Worm (Caenorhabditis elegans) whole organism, L1 larva: ENCODE results near the gene tre-4.
A peak's percentile ranks its signal among the peaks of the same experiment; 100 is the strongest.

ENCODE experiments used
- C16A3.4 ChIP-seq: fragments of 150-350 bp; optimal IDR thresholded peaks from 2 replicates; lab custom pipeline; 2014; ENCODE audit warnings: missing biosample characterization, missing genetic modification characterization
- C34B4.2 ChIP-seq: sonication (generic microtip); optimal IDR thresholded peaks from 2 replicates; lab custom pipeline; 2017; ENCODE audit warnings: mild to moderate bottlenecking, missing genetic modification characterization, missing compliant biosample characterization
- ceh-63 ChIP-seq: fragments of 200-800 bp; sonication (Bioruptor generic); optimal IDR thresholded peaks from 2 replicates; lab custom pipeline; 2018; ENCODE audit warnings: mild to moderate bottlenecking, missing genetic modification characterization, missing compliant biosample characterization
- ceh-8 ChIP-seq: fragments of 200-800 bp; sonication (Bioruptor generic); optimal IDR thresholded peaks from 2 replicates; lab custom pipeline; 2018; ENCODE audit warnings: mild to moderate bottlenecking, missing genetic modification characterization, moderate library complexity, missing compliant biosample characterization
- ceh-82 ChIP-seq, 3 experiments: fragments of 150-350 bp in 1 of 3; sonication (generic microtip) in 2 of 3; optimal IDR thresholded peaks; 2 replicates each; lab custom pipeline; 2014 to 2017; ENCODE audit warnings: missing biosample characterization in 3 of 3, missing genetic modification characterization in 3 of 3
- ceh-88 ChIP-seq: fragments of 200-800 bp; sonication (Bioruptor generic); IDR thresholded peaks from 2 replicates; pipeline ENCODE4 v1.3.6; 2022; ENCODE audit warnings: missing genetic modification characterization, missing compliant biosample characterization
- ceh-90 ChIP-seq: sonication (generic microtip); optimal IDR thresholded peaks from 2 replicates; lab custom pipeline; 2016; ENCODE audit warnings: missing genetic modification characterization, missing compliant biosample characterization
- ces-1 ChIP-seq: fragments of 150-350 bp; optimal IDR thresholded peaks from 2 replicates; lab custom pipeline; 2014; ENCODE audit warnings: missing biosample characterization, missing genetic modification reagents, missing genetic modification characterization
- efl-3 ChIP-seq: fragments of 200-800 bp; sonication (Bioruptor generic); optimal IDR thresholded peaks from 2 replicates; lab custom pipeline; 2018; ENCODE audit warnings: mild to moderate bottlenecking, missing genetic modification characterization, missing compliant biosample characterization
- ets-5 ChIP-seq: fragments of 200-800 bp; sonication (Bioruptor generic); IDR thresholded peaks from 2 replicates; pipeline ENCODE4 v1.3.6; 2022; ENCODE audit warnings: missing genetic modification characterization, missing compliant biosample characterization
- fkh-4 ChIP-seq: sonication (generic microtip); optimal IDR thresholded peaks from 2 replicates; lab custom pipeline; 2016; ENCODE audit warnings: missing compliant biosample characterization, missing genetic modification characterization, borderline replicate concordance
- fos-1 ChIP-seq: fragments of 150-350 bp; optimal IDR thresholded peaks from 2 replicates; lab custom pipeline; 2014; ENCODE audit warnings: missing biosample characterization, missing genetic modification characterization
- irx-1 ChIP-seq: sonication (generic microtip); optimal IDR thresholded peaks from 2 replicates; lab custom pipeline; 2016; ENCODE audit warnings: missing genetic modification characterization, missing compliant biosample characterization
- isw-1 ChIP-seq: fragments of 200-800 bp; sonication (Bioruptor generic); IDR thresholded peaks from 2 replicates; pipeline ENCODE4 v1.3.6; 2022; ENCODE audit warnings: missing genetic modification characterization, missing compliant biosample characterization
- jun-1 ChIP-seq: fragments of 150-350 bp; optimal IDR thresholded peaks from 2 replicates; lab custom pipeline; 2014; ENCODE audit warnings: missing biosample characterization, missing genetic modification reagents, missing genetic modification characterization
- lin-14 ChIP-seq: fragments of 200-800 bp; sonication (Bioruptor generic); optimal IDR thresholded peaks from 2 replicates; lab custom pipeline; 2018; ENCODE audit warnings: mild to moderate bottlenecking, missing genetic modification characterization, moderate library complexity, missing compliant biosample characterization
- lin-35 ChIP-seq, 2 experiments: fragments of 150-350 bp; optimal IDR thresholded peaks; 2 replicates each; lab custom pipeline; 2014; ENCODE audit warnings: missing biosample characterization in 2 of 2, missing genetic modification characterization in 2 of 2, missing genetic modification reagents in 2 of 2
- lin-39 ChIP-seq: fragments of 150-350 bp; optimal IDR thresholded peaks from 2 replicates; lab custom pipeline; 2014; ENCODE audit warnings: missing biosample characterization, missing genetic modification reagents, missing genetic modification characterization
- mab-9 ChIP-seq: fragments of 200-800 bp; sonication (Bioruptor generic); IDR thresholded peaks from 2 replicates; pipeline ENCODE4 v1.3.6; 2022; ENCODE audit warnings: missing genetic modification reagents, missing genetic modification characterization, missing compliant biosample characterization
- mdl-1 ChIP-seq, 2 experiments: fragments of 150-350 bp; optimal IDR thresholded peaks; 2 replicates each; lab custom pipeline; 2014 to 2017; ENCODE audit warnings: missing biosample characterization in 2 of 2, missing genetic modification characterization in 2 of 2, inconsistent platforms in 1 of 2
- mef-2 ChIP-seq: fragments of 150-350 bp; optimal IDR thresholded peaks from 2 replicates; lab custom pipeline; 2014; ENCODE audit warnings: missing biosample characterization, missing genetic modification characterization
- mep-1 ChIP-seq: fragments of 150-350 bp; optimal IDR thresholded peaks from 2 replicates; lab custom pipeline; 2014; ENCODE audit warnings: missing biosample characterization, missing genetic modification characterization
- nhr-12 ChIP-seq: sonication (generic microtip); optimal IDR thresholded peaks from 2 replicates; lab custom pipeline; 2017; ENCODE audit warnings: missing biosample characterization, missing genetic modification characterization
- nhr-19 ChIP-seq: fragments of 200-800 bp; sonication (Bioruptor generic); conservative IDR thresholded peaks from 2 replicates; pipeline ENCODE4 v1.3.6; 2022; ENCODE audit warnings: missing genetic modification characterization, missing compliant biosample characterization
- nhr-20 ChIP-seq: sonication (generic microtip); optimal IDR thresholded peaks from 2 replicates; lab custom pipeline; 2016; ENCODE audit warnings: mild to moderate bottlenecking, missing genetic modification characterization, missing compliant biosample characterization
- nhr-28 ChIP-seq: fragments of 150-350 bp; optimal IDR thresholded peaks from 2 replicates; lab custom pipeline; 2014; ENCODE audit warnings: missing biosample characterization, missing genetic modification characterization
- nhr-47 ChIP-seq: sonication (generic microtip); optimal IDR thresholded peaks from 2 replicates; lab custom pipeline; 2016; ENCODE audit warnings: mild to moderate bottlenecking, missing genetic modification characterization, moderate library complexity, missing compliant biosample characterization
- nhr-84 ChIP-seq: sonication (generic microtip); optimal IDR thresholded peaks from 2 replicates; lab custom pipeline; 2017; ENCODE audit warnings: missing biosample characterization, missing genetic modification characterization
- nhr-85 ChIP-seq: sonication (generic microtip); peaks from one replicate; lab custom pipeline; 2016; ENCODE audit warnings: missing genetic modification characterization, inconsistent platforms, missing compliant biosample characterization
- pag-3 ChIP-seq: sonication (generic microtip); optimal IDR thresholded peaks from 2 replicates; lab custom pipeline; 2017; ENCODE audit warnings: missing genetic modification characterization, mild to moderate bottlenecking, missing compliant biosample characterization, antibody characterized with exemption, borderline replicate concordance; ENCODE audit not compliant: insufficient read depth
- pax-3 ChIP-seq: fragments of 200-800 bp; sonication (Bioruptor generic); optimal IDR thresholded peaks from 2 replicates; lab custom pipeline; 2018; ENCODE audit warnings: mild to moderate bottlenecking, missing genetic modification characterization, moderate library complexity, missing compliant biosample characterization
- pqm-1 ChIP-seq: sonication (generic microtip); optimal IDR thresholded peaks from 3 replicates; lab custom pipeline; 2017; ENCODE audit warnings: missing biosample characterization, missing genetic modification characterization
- skn-1 ChIP-seq: fragments of 150-350 bp; optimal IDR thresholded peaks from 2 replicates; lab custom pipeline; 2014; ENCODE audit warnings: missing biosample characterization, missing genetic modification characterization
- snu-23 ChIP-seq: sonication (generic microtip); optimal IDR thresholded peaks from 2 replicates; lab custom pipeline; 2016; ENCODE audit warnings: missing genetic modification characterization, missing compliant biosample characterization
- sptf-1 ChIP-seq: fragments of 150-350 bp; optimal IDR thresholded peaks from 2 replicates; lab custom pipeline; 2014; ENCODE audit warnings: missing biosample characterization, missing genetic modification characterization
- tbx-2 ChIP-seq: sonication (generic microtip); optimal IDR thresholded peaks from 2 replicates; lab custom pipeline; 2016; ENCODE audit warnings: missing genetic modification characterization, missing compliant biosample characterization
- tlp-1 ChIP-seq: fragments of 150-350 bp; optimal IDR thresholded peaks from 2 replicates; lab custom pipeline; 2014; ENCODE audit warnings: missing biosample characterization, missing genetic modification characterization
- unc-130 ChIP-seq: fragments of 150-350 bp; optimal IDR thresholded peaks from 2 replicates; lab custom pipeline; 2017; ENCODE audit warnings: missing biosample characterization, missing genetic modification characterization, inconsistent platforms
- unc-62 ChIP-seq: fragments of 150-350 bp; optimal IDR thresholded peaks from 2 replicates; lab custom pipeline; 2014; ENCODE audit warnings: missing biosample characterization, missing genetic modification reagents, missing genetic modification characterization
- vab-15 ChIP-seq: sonication (generic microtip); optimal IDR thresholded peaks from 2 replicates; lab custom pipeline; 2017; ENCODE audit warnings: missing genotype, mild to moderate bottlenecking, missing genetic modification characterization, missing compliant biosample characterization
- xbp-1 ChIP-seq: sonication (generic microtip); optimal IDR thresholded peaks from 2 replicates; lab custom pipeline; 2016; ENCODE audit warnings: missing genetic modification characterization, missing compliant biosample characterization
- zip-4 ChIP-seq: fragments of 200-800 bp; sonication (Bioruptor generic); optimal IDR thresholded peaks from 2 replicates; lab custom pipeline; 2018; ENCODE audit warnings: mild to moderate bottlenecking, missing genetic modification characterization, moderate library complexity, missing compliant biosample characterization
- ztf-4 ChIP-seq: fragments of 150-350 bp; optimal IDR thresholded peaks from 2 replicates; lab custom pipeline; 2014; ENCODE audit warnings: missing biosample characterization, missing genetic modification characterization

The tre-4 gene

ce11 chrX:13442446-13442845 lies 29.5 kb upstream of the tre-4 start (continued):
- TF ChIP-seq lin-35 (GFP tag; optimal IDR thresholded peaks at IDR 0.05; lab: Kevin White, UChicago) (peak in 1 of 2 experiments; percentile 45), ceh-8 (GFP tag; lab: Kevin White, UChicago) (no peak), ets-5 (GFP tag; lab: Robert Waterston, UW) (no peak), nhr-47 (peak; percentile 79), unc-130 (tag; lab: Kevin White, UChicago) (no peak), mab-9 (no peak), sptf-1 (no peak), tbx-2 (peak; percentile 48), C16A3.4 (tag; lab: Kevin White, UChicago) (peak; percentile 58), fos-1 (tag; lab: Kevin White, UChicago) (peak; percentile 33), ceh-88 (GFP tag; lab: Robert Waterston, UW) (peak; percentile 30; the same call in 1 of the 2 replicates), zip-4 (GFP tag; lab: Kevin White, UChicago) (no peak), ceh-82 (tag; optimal IDR thresholded peaks at IDR 0.05; lab: Kevin White, UChicago) (peak; percentile 9 to 48 (median 45)), unc-62 (GFP tag; lab: Kevin White, UChicago) (no peak)
- TF ChIP-seq, all 84 proteins: peak for 30

DNA sequence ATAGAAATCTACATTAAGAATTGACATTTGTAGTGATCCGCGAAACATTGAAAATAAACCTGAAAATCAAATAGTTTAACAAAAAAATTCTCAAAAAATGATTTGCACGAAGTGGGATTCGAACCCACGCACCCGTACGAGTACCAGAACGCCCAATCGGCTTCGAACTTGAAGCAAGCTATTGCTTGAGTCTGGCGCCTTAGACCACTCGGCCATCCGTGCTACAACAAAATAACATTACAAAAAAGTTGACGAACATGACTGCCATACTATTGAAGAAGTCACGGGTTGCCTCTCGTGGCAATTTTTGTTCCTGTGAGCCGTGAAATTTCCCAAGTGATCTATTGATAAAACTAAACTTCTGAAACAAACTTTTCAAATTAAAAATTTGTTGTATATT lies 28.7 kb upstream of the tre-4 start:
- TF ChIP-seq isw-1 (no peak), nhr-85 (tag; lab: Kevin White, UChicago) (no peak), pag-3 (no peak), lin-14 (no peak), nhr-19 (GFP tag; lab: Robert Waterston, UW) (no peak), tlp-1 (tag; lab: Kevin White, UChicago) (no peak), ceh-63 (GFP tag; lab: Kevin White, UChicago) (no peak), efl-3 (GFP tag; lab: Kevin White, UChicago) (no peak), nhr-20 (tag; lab: Kevin White, UChicago) (no peak), sptf-1 (no peak), snu-23 (GFP tag; lab: Kevin White, UChicago) (no peak), fkh-4 (tag; lab: Kevin White, UChicago) (no peak), nhr-12 (tag; lab: Kevin White, UChicago) (no peak), ztf-4 (tag; lab: Kevin White, UChicago) (no peak), lin-39 (tag; lab: Kevin White, UChicago) (no peak), pqm-1 (tag; lab: Kevin White, UChicago) (no peak), mdl-1 (tag; optimal IDR thresholded peaks at IDR 0.05; lab: Kevin White, UChicago) (no peak)

- TF ChIP-seq vab-15 (tag; lab: Kevin White, UChicago), result no peak
- no peak for TF ChIP-seq mep-1
- no peak for TF ChIP-seq fos-1 (tag; lab: Kevin White, UChicago)
- TF ChIP-seq lin-35 (GFP tag; optimal IDR thresholded peaks at IDR 0.05; lab: Kevin White, UChicago), result no peak
- TF ChIP-seq pax-3 (tag; lab: Kevin White, UChicago), result no peak
- no peak for TF ChIP-seq jun-1
- TF ChIP-seq mef-2 (tag; lab: Kevin White, UChicago), result no peak
- TF ChIP-seq nhr-28 (tag; lab: Kevin White, UChicago), result no peak
- no peak for TF ChIP-seq ceh-63 (GFP tag; lab: Kevin White, UChicago)
- TF ChIP-seq skn-1 (tag; lab: Kevin White, UChicago), result no peak
- TF ChIP-seq ceh-8 (GFP tag; lab: Kevin White, UChicago), result no peak
- no peak for TF ChIP-seq xbp-1 (tag; lab: Kevin White, UChicago)
- no peak for TF ChIP-seq ces-1 (GFP tag; lab: Kevin White, UChicago)
- no peak for TF ChIP-seq ceh-90 (tag; lab: Kevin White, UChicago)
- no peak for TF ChIP-seq unc-62 (GFP tag; lab: Kevin White, UChicago)
- TF ChIP-seq tbx-2, result no peak
- TF ChIP-seq irx-1 (tag; lab: Kevin White, UChicago), result no peak
- TF ChIP-seq ets-5 (GFP tag; lab: Robert Waterston, UW), result no peak
- TF ChIP-seq nhr-84, result no peak
- no peak for TF ChIP-seq C34B4.2 (tag; lab: Kevin White, UChicago)
Observed at ce11 chrX:13444267-13444666, 27.7 kb upstream of the tre-4 start.
